Worm (Caenorhabditis elegans): ENCODE measurements around the gene F54D12.10.
A peak's percentile ranks its signal among the peaks of the same experiment; 100 is the strongest.

F54D12.10 gene

DNA sequence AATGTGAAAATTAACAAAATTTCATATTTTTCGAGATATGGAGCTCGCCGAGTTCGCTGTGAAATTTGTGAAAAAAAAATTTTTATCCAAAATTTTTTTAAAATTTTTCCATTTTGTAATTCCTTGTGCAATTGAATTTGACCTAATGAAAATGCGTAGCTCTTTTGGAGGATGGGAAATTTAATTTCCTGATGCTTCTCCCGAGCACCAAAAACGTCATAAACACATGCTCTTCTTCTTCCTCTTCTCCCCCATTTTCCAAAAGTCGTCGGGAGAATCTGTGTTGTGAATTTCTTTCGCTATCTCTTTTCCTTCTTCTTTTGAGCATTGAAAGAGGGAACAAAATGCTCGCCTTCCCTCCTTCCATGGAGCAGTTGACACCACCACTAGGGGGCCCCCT, 36.7 kb downstream of the F54D12.10 start:
- TF ChIP-seq snpc-1.3 (tag; optimal IDR thresholded peaks at IDR 0.05; ENCODE audit: insufficient read depth) (no peak), F10E7.11 (tag; optimal IDR thresholded peaks at IDR 0.05) (no peak), ztf-22 (GFP tag; optimal IDR thresholded peaks at IDR 0.05) (no peak), snpc-3.4 (tag; optimal IDR thresholded peaks at IDR 0.05) (no peak), ztf-26 (tag; optimal IDR thresholded peaks at IDR 0.05) (no peak), hsf-1 (GFP tag; IDR thresholded peaks at IDR 0.05) (no peak), egrh-3 (GFP tag; IDR thresholded peaks at IDR 0.05) (no peak), tbx-9 (tag; optimal IDR thresholded peaks at IDR 0.05; ENCODE audit: borderline replicate concordance) (no peak)

DNA sequence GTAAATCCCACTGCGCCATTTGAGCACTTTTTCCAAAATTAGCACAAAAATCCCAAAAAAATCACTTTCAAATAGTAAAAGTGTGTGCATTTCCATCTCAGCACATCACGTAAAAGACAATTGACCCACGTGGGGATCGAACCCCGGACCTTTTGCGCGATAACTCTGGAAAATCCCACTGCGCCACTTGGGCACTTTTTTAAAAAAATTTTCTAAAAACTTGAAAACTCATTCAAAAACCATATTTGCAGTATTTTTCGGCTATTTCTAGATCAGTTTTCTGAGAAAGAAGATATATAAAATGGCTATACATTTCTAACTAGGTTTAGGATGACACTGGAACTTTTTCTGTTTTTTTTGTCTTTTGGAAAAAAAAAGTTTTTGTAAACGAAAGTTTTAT, 38.1 kb downstream of the F54D12.10 start:
- TF ChIP-seq lin-26 (GFP tag; IDR thresholded peaks at IDR 0.05) (no peak), snpc-4 (GFP tag; optimal IDR thresholded peaks at IDR 0.05) (no peak), snpc-4 (tag; optimal IDR thresholded peaks at IDR 0.05) (no peak), nhr-27 (tag; optimal IDR thresholded peaks at IDR 0.05) (no peak), rpc-1 (optimal IDR thresholded peaks at IDR 0.05) (no peak), rpc-1 (tag; optimal IDR thresholded peaks at IDR 0.05) (peak; percentile 7)

DNA sequence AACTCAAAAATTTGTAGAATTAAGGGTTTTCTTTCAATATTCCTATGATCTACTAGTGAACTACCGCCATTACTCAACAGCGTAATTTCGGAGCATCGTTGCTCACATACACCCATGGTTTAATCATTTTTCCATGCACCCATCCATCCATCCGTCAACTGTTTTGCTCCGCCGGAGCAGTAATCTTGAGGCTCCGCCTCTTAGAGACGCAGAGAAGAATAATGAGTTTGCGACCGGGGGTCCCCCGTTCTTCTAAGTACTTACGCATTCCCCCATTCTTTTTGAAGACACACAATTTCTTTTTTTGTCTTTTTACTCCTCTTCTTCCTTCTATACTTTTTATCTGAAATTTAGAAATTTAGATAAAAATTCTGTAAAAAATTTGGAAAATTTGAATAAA, 40.0 kb downstream of the F54D12.10 start:
- TF ChIP-seq F37B4.10 (GFP tag; IDR thresholded peaks at IDR 0.05), result no peak
- TF ChIP-seq nfyb-1 (GFP tag; IDR thresholded peaks at IDR 0.05), result 0 out of 2 replicates have a peak, but pooled peaks have one; percentile 30

DNA sequence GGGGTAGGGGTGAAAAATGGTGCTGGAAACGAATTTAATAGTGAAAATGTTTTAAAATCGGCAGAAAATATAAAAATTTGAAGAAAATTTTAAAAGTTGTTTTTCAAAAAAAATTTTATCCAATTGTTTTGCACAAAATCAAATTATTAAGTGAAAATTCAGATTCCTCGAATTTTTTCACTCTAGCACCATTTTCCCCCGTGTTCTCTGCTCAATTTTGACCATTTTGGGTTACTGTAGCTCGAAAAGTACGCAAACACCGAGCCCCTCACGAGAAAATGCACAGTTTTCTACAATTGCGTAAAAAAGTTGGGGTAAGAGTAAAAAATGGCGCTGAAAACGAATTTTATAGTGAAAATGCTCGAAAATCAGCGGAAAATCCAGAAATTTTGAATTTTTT, 48.3 kb downstream of the F54D12.10 start:
- TF ChIP-seq lag-1 (GFP tag; IDR thresholded peaks at IDR 0.05), result no peak
- TF ChIP-seq ceh-79 (tag; optimal IDR thresholded peaks at IDR 0.05), result no peak
- TF ChIP-seq lsl-1 (GFP tag; optimal IDR thresholded peaks at IDR 0.05), result no peak
- no peak for TF ChIP-seq T26A5.8 (tag; optimal IDR thresholded peaks at IDR 0.05)
- no peak for TF ChIP-seq K11D2.4 (GFP tag; IDR thresholded peaks at IDR 0.05)
- no peak for TF ChIP-seq let-526 (GFP tag; IDR thresholded peaks at IDR 0.05)
- no peak for TF ChIP-seq zim-3 (tag; optimal IDR thresholded peaks at IDR 0.05)
- no peak for TF ChIP-seq K12H6.12 (tag; optimal IDR thresholded peaks at IDR 0.05)
- no peak for TF ChIP-seq Y56A3A.18 (GFP tag; IDR thresholded peaks at IDR 0.05)
- no peak for TF ChIP-seq F49E8.2 (tag; optimal IDR thresholded peaks at IDR 0.05; ENCODE audit: insufficient read depth)
- no peak for TF ChIP-seq F10E7.11 (tag; optimal IDR thresholded peaks at IDR 0.05)
- TF ChIP-seq pbrm-1 (GFP tag; IDR thresholded peaks at IDR 0.05), result no peak
- no peak for TF ChIP-seq nhr-80 (tag; optimal IDR thresholded peaks at IDR 0.05)

Measured in whole organism, young adult.